Worm (Caenorhabditis elegans) whole organism, L4 larva: Measurements from ENCODE around the gene C18B2.5.

Source experiments
- F44E2.7 ChIP-seq: fragments of 200-800 bp; sonication (Bioruptor generic); IDR thresholded peaks from 2 replicates; pipeline ENCODE4 v2.1.2; 2022; ENCODE audit warnings: missing genetic modification characterization, missing compliant biosample characterization
- aly-2 ChIP-seq: sonication (generic microtip); optimal IDR thresholded peaks from 2 replicates; lab custom pipeline; 2018; ENCODE audit warnings: missing biosample characterization, missing genetic modification characterization
- ama-1 ChIP-seq: fragments of 150-350 bp; optimal IDR thresholded peaks from 2 replicates; lab custom pipeline; 2014; ENCODE audit warnings: inconsistent platforms, mixed read lengths
- daf-12 ChIP-seq: fragments of 150-350 bp; optimal IDR thresholded peaks from 2 replicates; lab custom pipeline; 2014; ENCODE audit warnings: missing biosample characterization, missing genetic modification reagents, missing genetic modification characterization
- dve-1 ChIP-seq: sonication (generic microtip); optimal IDR thresholded peaks from 2 replicates; lab custom pipeline; 2017; ENCODE audit warnings: antibody characterized with exemption, mild to moderate bottlenecking, missing genetic modification characterization, missing compliant biosample characterization; ENCODE audit not compliant: insufficient read depth
- lin-1 ChIP-seq: fragments of 200-800 bp; sonication (Bioruptor generic); IDR thresholded peaks from 2 replicates; pipeline ENCODE4 v1.3.6; 2022; ENCODE audit warnings: missing genetic modification reagents, missing genetic modification characterization, missing compliant biosample characterization
- nhr-28 ChIP-seq: fragments of 150-350 bp; optimal IDR thresholded peaks from 2 replicates; lab custom pipeline; 2014; ENCODE audit warnings: missing biosample characterization, missing genetic modification characterization
- nhr-6 ChIP-seq: fragments of 150-350 bp; optimal IDR thresholded peaks from 2 replicates; lab custom pipeline; 2014; ENCODE audit warnings: missing biosample characterization, missing genetic modification characterization
- snpc-4 ChIP-seq: fragments of 150-350 bp; optimal IDR thresholded peaks from 2 replicates; lab custom pipeline; 2014; ENCODE audit warnings: missing biosample characterization, missing genetic modification characterization
- unc-62 ChIP-seq, 3 experiments: fragments of 150-350 bp in 1 of 3; sonication (generic microtip); optimal IDR thresholded peaks in 2 of 3; peaks in 1 of 3; 1 replicate in 1 of 3; 2 replicates in 2 of 3; lab custom pipeline; 2014 to 2017; ENCODE audit warnings: missing biosample characterization in 3 of 3, missing genetic modification characterization in 3 of 3, missing genetic modification reagents in 3 of 3, missing genotype in 1 of 3
- zag-1 ChIP-seq: fragments of 150-350 bp; optimal IDR thresholded peaks from 2 replicates; lab custom pipeline; 2014; ENCODE audit warnings: missing biosample characterization, missing genetic modification characterization
- zip-2 ChIP-seq: fragments of 150-350 bp; optimal IDR thresholded peaks from 2 replicates; lab custom pipeline; 2014; ENCODE audit warnings: missing biosample characterization, missing genetic modification characterization

- TF ChIP-seq zag-1 (tag; lab: Kevin White, UChicago) (no peak), nhr-28 (tag; lab: Kevin White, UChicago) (no peak), daf-12 (tag; lab: Kevin White, UChicago) (no peak), F44E2.7 (no peak), nhr-6 (tag; lab: Kevin White, UChicago) (no peak), lin-1 (GFP tag; lab: Robert Waterston, UW) (no peak), unc-62 (GFP tag; optimal IDR thresholded peaks at IDR 0.05 in 1 of 2; lab: Kevin White, UChicago) (no peak), unc-62 (tag; optimal IDR thresholded peaks at IDR 0.05; lab: Kevin White, UChicago) (no peak), aly-2 (tag; lab: Kevin White, UChicago) (no peak), snpc-4 (tag; lab: Kevin White, UChicago) (no peak), ama-1 (lab: Kevin White, UChicago) (no peak), dve-1 (tag; lab: Kevin White, UChicago) (no peak), zip-2 (tag; lab: Kevin White, UChicago) (no peak)
These were observed 8.3 kb downstream of the C18B2.5 start for ce11 chrX:3602622-3603021.
